Worm (Caenorhabditis elegans): Measurements from ENCODE around the gene cox-5A.

ce11 chrIII:12870060-12870696 is 35.1 kb upstream of the cox-5A start, which contains the start of gene Y37D8A.6:
- TF ChIP-seq Y95B8A.8 (GFP tag; IDR thresholded peaks at IDR 0.05) (no peak), dox-1 (GFP tag; IDR thresholded peaks at IDR 0.05) (no peak), ceh-27 (GFP tag; optimal IDR thresholded peaks at IDR 0.05) (no peak), hlh-12 (tag; optimal IDR thresholded peaks at IDR 0.05) (no peak), ztf-22 (GFP tag; optimal IDR thresholded peaks at IDR 0.05) (no peak), akir-1 (GFP tag; optimal IDR thresholded peaks at IDR 0.05) (no peak), F33H1.4 (GFP tag; IDR thresholded peaks at IDR 0.05) (no peak), nfya-2 (GFP tag; IDR thresholded peaks at IDR 0.05) (no peak), madf-10 (tag; optimal IDR thresholded peaks at IDR 0.05) (no peak)
